Fruit fly (Drosophila melanogaster): ENCODE results near the gene CG34155.
A peak's percentile ranks its signal among the peaks of the same experiment; 100 is the strongest.

Gene CG34155

DNA sequence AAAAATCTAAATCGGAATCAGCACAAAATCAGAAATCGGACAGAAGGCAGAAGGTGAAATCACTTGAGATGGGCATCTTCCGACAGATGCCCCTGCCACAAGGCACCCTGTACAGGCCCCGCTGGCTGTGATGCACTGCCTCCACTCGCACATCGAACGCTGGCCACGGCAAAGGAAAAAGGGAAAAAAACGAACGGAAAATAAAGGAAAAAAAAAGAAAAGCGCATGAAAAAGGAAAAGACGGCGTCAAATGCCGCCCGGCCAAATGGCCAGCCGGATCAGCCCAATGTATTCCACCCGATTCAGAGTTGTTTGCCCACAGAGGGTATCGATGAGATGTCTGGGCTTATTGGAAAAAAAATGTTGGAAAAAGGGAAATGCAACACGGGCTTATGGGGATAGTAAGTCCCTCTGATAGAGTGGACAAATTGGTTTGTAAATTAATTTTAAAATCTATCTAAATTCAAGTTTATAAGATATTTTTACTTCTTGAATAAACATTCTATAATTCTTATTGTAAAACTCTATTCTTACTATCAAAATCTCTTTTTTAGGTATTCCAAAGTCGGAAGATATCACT lies 28.8 kb downstream of the CG34155 start:
- no peak for TF ChIP-seq CG17801 (GFP tag; optimal IDR thresholded peaks at IDR 0.05; ENCODE audit: partially characterized antibody)

DNA sequence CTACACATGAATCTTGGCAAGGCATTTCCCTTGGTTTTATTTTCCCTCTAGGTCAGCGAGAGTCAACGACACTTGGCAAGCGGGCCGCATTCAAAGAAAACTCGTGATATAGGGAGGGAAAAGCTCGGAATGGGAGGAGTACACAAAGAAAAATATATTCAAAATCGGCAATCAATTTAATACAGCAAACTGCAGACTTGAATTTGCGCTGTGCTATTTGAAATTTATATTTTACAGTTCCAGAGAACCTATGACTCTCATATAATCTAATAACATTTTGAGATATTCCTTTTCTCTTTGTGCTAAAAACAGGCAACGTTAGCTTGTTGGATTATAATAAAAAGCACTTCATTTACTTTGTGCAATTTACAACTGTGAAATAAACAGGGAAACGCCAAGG lies 30.4 kb downstream of the CG34155 start:
- TF ChIP-seq CG17801 (GFP tag; optimal IDR thresholded peaks at IDR 0.05; ENCODE audit: partially characterized antibody) = no peak

DNA sequence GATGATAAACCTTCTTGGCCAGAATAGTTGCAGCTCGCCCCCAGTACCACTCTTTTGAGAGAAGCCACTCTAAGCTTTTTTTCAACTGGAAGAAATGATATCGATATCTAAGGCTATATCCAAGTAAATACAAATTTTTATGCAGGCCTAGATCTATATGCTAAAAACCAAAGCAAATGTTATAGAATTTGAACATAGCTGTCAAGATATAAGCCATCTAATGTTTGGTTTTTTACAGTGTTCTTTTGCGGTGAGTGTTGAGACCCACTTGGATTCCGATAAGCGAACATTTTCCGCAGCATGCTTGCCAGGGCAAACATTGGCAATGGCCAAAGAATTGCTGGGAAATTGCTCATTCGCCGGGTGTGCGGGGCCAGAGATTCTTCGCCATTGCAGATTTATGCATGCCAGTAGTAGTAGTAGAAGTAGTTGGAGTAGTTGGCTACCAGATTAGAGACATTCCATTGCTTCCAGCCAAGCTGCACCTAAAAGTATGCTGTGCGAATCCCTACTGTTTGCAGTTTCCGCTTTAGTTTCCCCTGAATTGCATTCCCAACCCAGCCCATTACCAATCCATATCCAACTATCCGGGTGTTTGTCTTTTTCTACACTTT lies 31.2 kb downstream of the CG34155 start:
- TF ChIP-seq CG17801 (GFP tag; optimal IDR thresholded peaks at IDR 0.05; ENCODE audit: partially characterized antibody) = no peak

DNA sequence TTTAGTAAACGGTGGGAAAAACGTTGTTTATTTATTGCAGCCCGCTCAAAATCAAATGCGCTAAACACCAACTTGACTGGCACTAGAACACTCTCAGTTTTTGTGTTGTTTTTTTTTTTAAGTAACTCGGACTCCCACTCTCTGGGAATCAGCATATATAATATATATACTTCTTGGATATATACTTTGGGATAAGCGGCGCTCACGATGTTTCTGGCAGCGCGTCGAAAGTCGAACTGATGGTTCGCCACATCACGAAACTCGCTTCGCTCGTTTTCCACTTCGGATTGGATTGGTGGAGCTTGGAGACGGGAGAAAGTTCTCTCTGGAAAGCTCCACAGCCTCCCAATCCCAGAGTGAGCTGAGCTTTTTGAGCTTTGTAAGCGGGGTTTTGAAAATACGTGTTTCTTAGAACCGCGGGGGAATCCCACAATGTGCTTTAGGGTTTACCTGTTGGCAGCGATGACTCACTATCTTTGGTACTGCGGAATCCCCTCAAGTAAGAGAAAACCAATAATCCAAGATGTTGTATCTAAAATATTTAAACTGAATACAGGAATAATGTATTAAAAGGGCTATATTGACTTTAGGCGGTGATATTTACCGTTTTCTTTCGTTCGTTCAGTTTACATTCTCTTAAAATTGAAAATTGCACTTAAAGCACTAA lies 33.1 kb downstream of the CG34155 start, which contains the start of gene jdp:
Gene jdp, minus strand, starts transcription at position 239 of the 667 bp plus-strand sequence.
- TF ChIP-seq CG17801 (GFP tag; optimal IDR thresholded peaks at IDR 0.05; ENCODE audit: partially characterized antibody) = peak; percentile 5

DNA sequence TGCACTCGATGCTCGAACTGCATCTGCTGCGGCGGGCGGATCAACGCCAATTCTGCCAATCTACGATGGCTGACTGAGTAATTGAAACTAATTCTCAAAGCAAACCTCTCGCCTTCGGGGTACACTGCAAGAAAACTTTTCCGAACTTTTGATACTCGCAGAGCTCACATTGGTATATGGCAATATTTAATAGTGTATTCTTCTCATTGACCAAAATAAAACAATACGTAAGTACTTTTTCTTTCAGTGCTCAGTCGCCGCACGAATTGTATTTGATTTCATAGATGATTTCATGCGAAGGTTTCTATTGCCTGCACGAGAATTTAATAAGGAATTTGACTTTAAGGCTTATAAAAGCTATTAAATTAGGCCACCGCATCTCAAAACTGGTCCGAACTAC lies 34.4 kb downstream of the CG34155 start:
- TF ChIP-seq CG17801 (GFP tag; optimal IDR thresholded peaks at IDR 0.05; ENCODE audit: partially characterized antibody) = no peak

DNA sequence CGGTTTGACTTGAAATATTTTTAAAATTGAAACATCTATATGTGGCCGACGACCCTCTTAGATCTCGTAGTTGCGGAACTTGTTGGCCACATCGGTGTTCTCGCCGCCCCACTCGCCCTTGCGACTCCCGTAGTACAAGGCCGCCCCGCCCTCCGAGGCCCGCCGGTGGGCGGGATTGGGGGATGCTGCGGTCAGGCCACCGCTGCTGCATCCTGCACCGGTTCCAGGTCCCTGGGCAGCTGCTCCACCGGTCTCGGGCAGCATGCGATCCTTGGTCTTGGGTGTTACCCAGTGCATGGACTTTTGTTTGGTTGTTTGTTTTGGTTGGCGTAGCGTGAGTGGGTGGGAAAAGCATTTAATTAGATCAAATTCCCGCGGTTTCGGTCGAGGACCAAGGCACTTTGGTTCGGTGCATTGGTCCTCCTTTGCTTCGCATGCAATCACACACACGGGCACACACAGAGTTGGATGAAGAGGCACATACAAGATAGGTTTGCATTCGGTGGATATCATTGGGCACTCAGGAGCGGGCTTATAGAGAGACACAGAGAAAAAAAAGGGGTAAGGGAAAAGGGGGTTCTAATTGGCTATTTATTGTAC lies 41.6 kb downstream of the CG34155 start:
- no peak for TF ChIP-seq CG17801 (GFP tag; optimal IDR thresholded peaks at IDR 0.05; ENCODE audit: partially characterized antibody)

DNA sequence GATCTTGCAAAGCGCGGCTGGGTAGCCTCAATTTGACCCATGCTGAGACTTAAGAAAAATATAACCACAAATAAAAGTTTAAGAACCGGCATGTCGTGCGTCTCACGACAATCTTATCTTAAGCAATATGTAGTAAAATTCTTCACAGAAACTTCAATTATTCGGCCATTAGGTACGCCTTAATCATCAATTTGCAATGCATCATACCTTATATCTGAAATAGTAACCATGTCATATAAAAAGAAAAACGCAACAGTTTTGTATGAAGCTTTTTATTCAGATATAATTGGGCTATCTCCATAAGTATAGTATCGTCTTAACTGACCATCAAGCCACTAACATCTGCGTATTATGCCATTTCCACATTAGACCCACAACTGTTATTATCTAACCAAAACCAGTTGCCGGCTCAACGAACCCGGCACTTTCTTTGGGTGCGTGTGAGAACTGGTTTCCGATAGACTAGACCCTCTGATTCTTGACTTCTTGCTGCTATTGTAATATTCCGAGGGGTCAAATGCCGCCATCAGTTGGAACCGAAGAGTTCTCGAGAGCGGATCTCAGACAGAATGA lies 45.7 kb downstream of the CG34155 start, which contains the start of the genes CG31524 and CG9698:
Gene CG31524, minus strand, starts transcription at position 101 of the 573 bp plus-strand sequence.
Gene CG9698, plus strand, starts transcription at position 523 of the 573 bp plus-strand sequence.
- TF ChIP-seq CG17801 (GFP tag; optimal IDR thresholded peaks at IDR 0.05; ENCODE audit: partially characterized antibody) = no peak

DNA sequence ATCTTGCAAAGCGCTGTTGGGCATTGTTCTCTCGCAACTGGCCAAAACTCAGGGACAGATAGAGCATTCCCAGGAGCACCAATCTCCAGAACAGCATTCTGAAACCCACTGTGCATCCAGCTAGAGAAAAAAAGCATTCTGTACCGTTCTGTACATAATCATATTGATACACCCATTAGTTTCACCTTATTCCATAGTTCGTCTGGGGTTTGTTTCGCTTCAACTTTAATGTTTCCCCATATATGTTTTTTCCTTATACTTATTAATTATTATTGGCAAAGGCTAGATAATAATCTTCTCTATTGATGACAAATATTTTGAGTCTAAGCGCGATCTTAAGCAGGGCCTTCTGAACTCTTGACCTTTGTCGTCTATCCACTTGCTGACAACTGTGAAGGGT lies 47.9 kb downstream of the CG34155 start, which contains the start of gene PH4alphaNE2:
Gene PH4alphaNE2, minus strand, starts transcription at position 101 of the 400 bp plus-strand sequence.
- no peak for TF ChIP-seq CG17801 (GFP tag; optimal IDR thresholded peaks at IDR 0.05; ENCODE audit: partially characterized antibody)

DNA sequence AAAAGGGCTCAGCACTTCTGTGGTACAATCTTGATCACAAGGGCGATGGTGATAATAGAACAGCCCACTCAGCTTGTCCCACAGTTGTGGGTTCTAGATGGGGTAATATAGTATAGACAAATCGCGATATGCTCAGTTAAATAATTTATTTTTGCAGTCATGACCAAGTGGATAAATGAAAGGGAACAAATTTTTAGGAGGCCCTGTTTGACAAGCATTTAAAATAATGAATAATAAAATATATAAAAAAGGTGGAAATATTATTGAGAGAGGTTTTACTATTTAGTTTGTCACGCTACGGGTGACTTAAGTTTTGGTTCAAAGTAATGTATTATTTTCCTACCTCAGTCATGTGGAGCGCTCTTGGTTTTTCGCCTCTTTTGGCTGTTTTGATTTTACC lies 52.3 kb downstream of the CG34155 start, which contains the start of gene CG34041:
Gene CG34041, plus strand, starts transcription at position 301 of the 400 bp plus-strand sequence.
- no peak for TF ChIP-seq CG17801 (GFP tag; optimal IDR thresholded peaks at IDR 0.05; ENCODE audit: partially characterized antibody)

DNA sequence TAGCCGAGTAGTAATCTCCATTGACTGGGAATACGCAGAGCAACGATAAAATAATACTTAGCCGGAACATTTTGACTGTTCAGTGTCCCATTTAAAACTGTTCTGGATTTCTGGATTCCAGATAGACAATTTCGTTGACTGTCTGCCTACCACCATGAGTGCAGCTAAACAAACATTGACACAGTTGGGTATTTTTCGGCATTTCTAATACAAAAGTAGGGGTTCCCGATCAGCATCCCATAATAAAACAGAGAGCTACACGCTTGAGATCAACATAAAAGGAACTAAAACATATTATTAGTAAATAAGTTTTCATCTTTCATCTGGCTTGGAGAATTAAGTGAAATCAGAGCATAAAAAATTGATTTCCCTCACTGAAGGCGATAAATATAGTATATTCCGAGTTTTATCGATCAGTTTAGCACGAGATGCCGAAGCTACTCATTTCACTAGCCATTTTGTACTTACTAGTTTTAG lies 54.4 kb downstream of the CG34155 start, which contains the start of the genes PH4alphaSG1 and CG15539:
Gene PH4alphaSG1, minus strand, starts transcription at position 101 of the 477 bp plus-strand sequence.
Gene CG15539, plus strand, starts transcription at position 427 of the 477 bp plus-strand sequence.
- no peak for TF ChIP-seq CG17801 (GFP tag; optimal IDR thresholded peaks at IDR 0.05; ENCODE audit: partially characterized antibody)

All from ovary, adult (tissue).